Worm (Caenorhabditis elegans) whole organism, L1 larva: ENCODE results near the gene nhr-233.
A peak's percentile ranks its signal among the peaks of the same experiment; 100 is the strongest.

Experiments
- lsy-2 ChIP-seq, 2 experiments: fragments of 150-350 bp; optimal IDR thresholded peaks; 2 replicates each; lab custom pipeline; 2014; ENCODE audit warnings: missing biosample characterization in 2 of 2, missing genetic modification characterization in 2 of 2
- nhr-237 ChIP-seq: fragments of 150-350 bp; optimal IDR thresholded peaks from 2 replicates; lab custom pipeline; 2014; ENCODE audit warnings: missing biosample characterization, missing genetic modification characterization
- nhr-76 ChIP-seq: sonication (generic microtip); optimal IDR thresholded peaks from 2 replicates; lab custom pipeline; 2017; ENCODE audit warnings: missing biosample characterization, missing genetic modification characterization

DNA sequence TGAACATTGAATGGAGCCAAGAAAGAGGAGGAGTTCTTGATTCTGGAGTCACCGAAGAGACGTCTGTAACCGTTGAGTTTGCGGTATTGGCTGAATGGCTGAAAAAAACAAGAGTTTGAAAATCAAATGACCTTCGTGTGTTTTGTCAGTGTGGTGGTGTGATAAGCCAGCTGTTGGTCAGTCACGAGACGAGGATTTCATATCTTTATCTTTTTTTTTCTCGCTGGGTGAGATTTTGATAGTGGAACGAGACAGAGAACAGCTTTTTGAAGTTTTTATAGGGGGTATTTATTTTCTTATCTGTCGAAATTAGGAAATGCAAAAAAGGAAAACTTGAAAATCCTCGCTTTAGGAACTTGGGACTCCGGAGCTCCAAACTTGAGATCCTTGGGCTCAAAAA is 23.9 kb upstream of the nhr-233 start:
- TF ChIP-seq nhr-76 (tag; lab: Kevin White, UChicago) (no peak), lsy-2 (tag; optimal IDR thresholded peaks at IDR 0.05; lab: Kevin White, UChicago) (peak; percentile 16), nhr-237 (tag; lab: Kevin White, UChicago) (no peak)
